Fruit fly (Drosophila melanogaster) whole organism, pupa: ENCODE measurements around the gene Dph4.

Source experiments
- CG12605 ChIP-seq: fragments of 200-800 bp; sonication (Bioruptor generic); IDR thresholded peaks from 2 replicates; pipeline ENCODE4 v1.3.6; 2022; ENCODE audit warnings: missing biosample characterization, missing genetic modification characterization
- CG13204 ChIP-seq: fragments of 200-800 bp; sonication (Bioruptor generic); optimal IDR thresholded peaks from 2 replicates; lab custom pipeline; 2018; ENCODE audit warnings: missing biosample characterization, mild to moderate bottlenecking, missing genetic modification characterization, moderate library complexity
- CG15710 ChIP-seq: fragments of 200-800 bp; sonication (Bioruptor generic); optimal IDR thresholded peaks from 2 replicates; lab custom pipeline; 2018; ENCODE audit warnings: missing biosample characterization, mild to moderate bottlenecking, missing genetic modification characterization, moderate library complexity
- CG17806 ChIP-seq: fragments of 200-800 bp; sonication (Bioruptor generic); optimal IDR thresholded peaks from 2 replicates; lab custom pipeline; 2018; ENCODE audit warnings: missing biosample characterization, mild to moderate bottlenecking, missing genetic modification characterization, moderate library complexity
- CG32121 ChIP-seq: fragments of 200-800 bp; sonication (Bioruptor generic); IDR thresholded peaks from 2 replicates; pipeline ENCODE4 v1.3.6; 2022; ENCODE audit warnings: missing biosample characterization, missing genetic modification characterization
- CG4496 ChIP-seq: fragments of 200-800 bp; sonication (Bioruptor generic); IDR thresholded peaks from 3 replicates; pipeline ENCODE4 v1.3.6; 2022; ENCODE audit warnings: missing biosample characterization, missing genetic modification characterization
- CG8301 ChIP-seq: fragments of 200-800 bp; sonication (Bioruptor generic); optimal IDR thresholded peaks from 2 replicates; lab custom pipeline; 2018; ENCODE audit warnings: missing biosample characterization, mild to moderate bottlenecking, missing genetic modification characterization
- CG9948 ChIP-seq: fragments of 200-800 bp; sonication (Bioruptor generic); optimal IDR thresholded peaks from 2 replicates; lab custom pipeline; 2018; ENCODE audit warnings: missing biosample characterization, mild to moderate bottlenecking, missing genetic modification characterization, moderate library complexity
- D1 ChIP-seq: fragments of 200-800 bp; sonication (Bioruptor generic); optimal IDR thresholded peaks from 2 replicates; lab custom pipeline; 2018; ENCODE audit warnings: missing biosample characterization, mild to moderate bottlenecking, missing genetic modification characterization, moderate library complexity
- EcR ChIP-seq: fragments of 200-800 bp; sonication (Bioruptor generic); optimal IDR thresholded peaks from 3 replicates; lab custom pipeline; 2019; ENCODE audit warnings: missing biosample characterization, missing genetic modification characterization, mild to moderate bottlenecking, moderate library complexity, missing genetic modification reagents
- Ets98B ChIP-seq: fragments of 200-800 bp; sonication (Bioruptor generic); IDR thresholded peaks from 2 replicates; pipeline ENCODE4 v1.3.6; 2022; ENCODE audit warnings: missing biosample characterization, missing genetic modification characterization
- Pif1B ChIP-seq: fragments of 200-800 bp; sonication (Bioruptor generic); optimal IDR thresholded peaks from 3 replicates; lab custom pipeline; 2016; ENCODE audit warnings: missing biosample characterization, missing genetic modification characterization
- gl ChIP-seq: fragments of 200-800 bp; sonication (Bioruptor generic); optimal IDR thresholded peaks from 2 replicates; lab custom pipeline; 2018; ENCODE audit warnings: missing biosample characterization, mild to moderate bottlenecking, missing genetic modification characterization
- rn ChIP-seq: fragments of 200-800 bp; sonication (Bioruptor generic); IDR thresholded peaks from 2 replicates; pipeline ENCODE4 v1.3.6; 2022; ENCODE audit warnings: missing biosample characterization, missing genetic modification characterization

- TF ChIP-seq Pif1B (GFP tag; lab: Kevin White, UChicago) (no peak), CG4496 (GFP tag; lab: Robert Waterston, UW) (peak; percentile 59; the same call in 1 of the 3 replicates), EcR (peak; percentile 75), CG17806 (no peak), CG32121 (GFP tag; lab: Robert Waterston, UW) (no peak), D1 (tag; lab: Kevin White, UChicago) (no peak), CG15710 (tag; lab: Kevin White, UChicago) (no peak), CG8301 (no peak), CG9948 (tag; lab: Kevin White, UChicago) (no peak), rn (GFP tag; lab: Robert Waterston, UW) (no peak), Ets98B (GFP tag; lab: Robert Waterston, UW) (no peak), gl (tag; lab: Kevin White, UChicago) (peak; percentile 1), CG13204 (GFP tag; lab: Kevin White, UChicago) (no peak), CG12605 (peak; percentile 59)
These were observed 47.3 kb upstream of the Dph4 start for dm6 chr3R:5671265-5671663.
